Worm (Caenorhabditis elegans): ENCODE measurements around the gene srlf-1.

- TF ChIP-seq cog-1 (tag; optimal IDR thresholded peaks at IDR 0.05) (no peak), flt-1 (GFP tag; IDR thresholded peaks at IDR 0.05) (peak; percentile 80), ztf-29 (GFP tag; IDR thresholded peaks at IDR 0.05) (no peak), ztf-23 (GFP tag; IDR thresholded peaks at IDR 0.05) (0 out of 2 replicates have a peak, but pooled peaks have one; percentile 64)
Observed at ce11 chrII:7756810-7757209, 33.6 kb upstream of the srlf-1 start.
